Fruit fly (Drosophila melanogaster): Measurements from ENCODE around the gene sals.
A peak's percentile ranks its signal among the peaks of the same experiment; 100 is the strongest.

DNA sequence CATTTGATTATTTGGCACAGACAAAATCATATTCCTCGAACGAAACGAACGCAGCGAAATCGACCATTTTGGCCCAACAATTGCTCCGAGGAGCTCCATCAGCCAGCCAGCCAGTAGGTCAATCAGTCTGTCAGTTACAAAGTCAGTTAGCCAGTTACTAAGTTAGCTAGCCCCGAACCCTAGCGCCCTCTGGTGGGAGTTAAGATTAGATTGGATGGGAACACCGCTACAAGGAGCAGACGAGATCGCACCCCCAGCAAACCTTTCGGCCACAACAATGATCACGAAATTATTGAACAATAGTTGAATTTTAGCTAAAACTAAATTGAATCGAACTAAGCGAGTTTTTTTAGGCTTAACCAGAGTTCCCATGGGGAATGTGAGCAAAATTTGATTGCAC, 57.7 kb downstream of the sals start:
- TF ChIP-seq CTCF (optimal IDR thresholded peaks at IDR 0.05) (peak; percentile 83 to 86), CG8478 (optimal IDR thresholded peaks at IDR 0.05) (no peak)

All from S2 (cell line).